Worm (Caenorhabditis elegans) whole organism, midembryonic: Measurements from ENCODE around the gene srh-171.
"Not testable (repeated sequence)": the region's sequence is repeated elsewhere in the genome, so short reads cannot be mapped to it uniquely, and the experiment has no call there.

ENCODE experiments used
- T22C8.4 ChIP-seq: fragments of 200-800 bp; sonication (Bioruptor generic); IDR thresholded peaks from 2 replicates; pipeline ENCODE4 v1.3.6; 2022; ENCODE audit warnings: missing genetic modification characterization, missing compliant biosample characterization
- cog-1 ChIP-seq: sonication (generic microtip); optimal IDR thresholded peaks from 2 replicates; lab custom pipeline; 2016; ENCODE audit warnings: missing genetic modification characterization, missing compliant biosample characterization
- flt-1 ChIP-seq: fragments of 200-800 bp; sonication (Bioruptor generic); IDR thresholded peaks from 2 replicates; pipeline ENCODE4 v1.3.6; 2022; ENCODE audit warnings: missing genetic modification characterization, missing compliant biosample characterization
- klf-2 ChIP-seq: fragments of 200-800 bp; sonication (Bioruptor generic); conservative IDR thresholded peaks from 2 replicates; pipeline ENCODE4 v1.3.6; 2022; ENCODE audit warnings: missing genetic modification reagents, missing genetic modification characterization, missing compliant biosample characterization
- med-1 ChIP-seq: sonication (generic microtip); optimal IDR thresholded peaks from 2 replicates; lab custom pipeline; 2017; ENCODE audit warnings: missing genetic modification characterization, mild to moderate bottlenecking, missing compliant biosample characterization, antibody characterized with exemption, missing genetic modification reagents; ENCODE audit not compliant: insufficient read depth
- ref-1 ChIP-seq: fragments of 200-800 bp; sonication (Bioruptor generic); conservative IDR thresholded peaks from 2 replicates; pipeline ENCODE4 v1.3.6; 2022; ENCODE audit warnings: missing genetic modification reagents, missing genetic modification characterization, missing compliant biosample characterization
- tab-1 ChIP-seq: fragments of 200-800 bp; sonication (Bioruptor generic); IDR thresholded peaks from 2 replicates; pipeline ENCODE4 v1.3.6; 2022; ENCODE audit warnings: missing genetic modification characterization, missing compliant biosample characterization
- ztf-23 ChIP-seq: fragments of 200-800 bp; sonication (Bioruptor generic); IDR thresholded peaks from 2 replicates; pipeline ENCODE4 v1.3.6; 2022; ENCODE audit warnings: missing genetic modification reagents, missing genetic modification characterization, missing compliant biosample characterization
- ztf-29 ChIP-seq: fragments of 200-800 bp; sonication (Bioruptor generic); IDR thresholded peaks from 2 replicates; pipeline ENCODE4 v1.3.6; 2022; ENCODE audit warnings: missing genetic modification reagents, missing genetic modification characterization, missing compliant biosample characterization

The srh-171 gene

DNA sequence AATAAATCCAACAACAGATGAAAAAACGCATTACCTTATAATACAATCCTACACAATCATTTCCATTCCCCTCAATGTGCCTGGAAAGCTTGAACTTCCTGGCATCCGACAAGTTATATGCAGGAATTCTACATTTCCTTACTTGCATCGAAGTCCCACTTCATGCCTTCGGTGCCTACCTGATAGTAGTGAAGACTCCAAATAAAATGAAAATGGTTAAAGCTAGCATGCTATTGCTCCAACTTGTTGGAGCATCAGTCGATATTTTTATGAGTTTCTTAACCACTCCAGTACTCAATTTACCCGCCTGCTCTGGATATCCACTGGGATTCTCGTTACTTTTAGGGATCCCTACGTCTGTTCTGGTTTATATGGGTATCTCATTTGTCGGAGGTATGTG, at the start of gene srh-171:
srh-171 (plus strand) TSS at position 75 of the 400 bp plus-strand sequence.
- TF ChIP-seq klf-2 (GFP tag; lab: Robert Waterston, UW) (no peak), ref-1 (GFP tag; lab: Robert Waterston, UW) (no peak), ztf-23 (GFP tag; lab: Robert Waterston, UW) (no peak), cog-1 (tag; lab: Kevin White, UChicago) (no peak), ztf-29 (GFP tag; lab: Robert Waterston, UW) (no peak), med-1 (GFP tag; lab: Kevin White, UChicago) (no peak), flt-1 (no peak), tab-1 (GFP tag; lab: Robert Waterston, UW) (no peak), T22C8.4 (GFP tag; lab: Robert Waterston, UW) (no peak)

DNA sequence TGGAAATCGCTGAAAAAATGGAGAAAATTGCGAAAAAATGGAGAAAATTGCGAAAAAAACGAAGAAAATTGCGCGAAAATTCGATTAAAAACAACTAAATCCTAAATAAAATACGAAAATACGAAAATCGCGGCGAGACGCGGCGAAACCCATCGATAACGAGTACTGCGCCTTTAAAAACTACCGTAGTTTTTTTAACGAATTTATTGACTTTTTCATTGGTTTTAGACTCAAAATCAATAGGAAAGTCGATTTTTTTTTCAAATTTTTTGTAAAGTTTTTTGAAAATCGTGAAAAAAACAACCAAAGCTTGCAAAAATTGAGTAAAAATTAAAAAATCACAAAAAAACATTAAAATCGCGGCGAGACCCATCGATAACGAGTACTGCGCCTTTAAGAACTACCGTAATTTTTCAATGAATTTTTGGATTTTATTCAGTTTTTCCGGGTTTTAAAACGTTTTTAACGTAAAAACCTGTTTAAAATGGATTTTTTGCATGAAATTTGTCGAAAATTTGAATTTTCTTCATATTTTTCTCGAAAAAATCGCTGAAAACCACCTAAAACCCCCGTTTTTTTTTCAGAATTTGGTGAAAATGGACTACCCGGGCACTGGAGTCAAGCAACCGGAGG, 49.4 kb upstream of the srh-171 start, which contains the start of the genes chk-2 and Y60A3A.19:
chk-2 (minus strand) TSS at position 51 of the 633 bp plus-strand sequence.
Y60A3A.19 (plus strand) TSS at position 583 of the 633 bp plus-strand sequence.
- TF ChIP-seq flt-1 (no peak), med-1 (GFP tag; lab: Kevin White, UChicago) (no peak), T22C8.4 (GFP tag; lab: Robert Waterston, UW) (no peak), ztf-29 (GFP tag; lab: Robert Waterston, UW) (no peak), klf-2 (GFP tag; lab: Robert Waterston, UW) (no peak), ztf-23 (GFP tag; lab: Robert Waterston, UW) (no peak)

DNA sequence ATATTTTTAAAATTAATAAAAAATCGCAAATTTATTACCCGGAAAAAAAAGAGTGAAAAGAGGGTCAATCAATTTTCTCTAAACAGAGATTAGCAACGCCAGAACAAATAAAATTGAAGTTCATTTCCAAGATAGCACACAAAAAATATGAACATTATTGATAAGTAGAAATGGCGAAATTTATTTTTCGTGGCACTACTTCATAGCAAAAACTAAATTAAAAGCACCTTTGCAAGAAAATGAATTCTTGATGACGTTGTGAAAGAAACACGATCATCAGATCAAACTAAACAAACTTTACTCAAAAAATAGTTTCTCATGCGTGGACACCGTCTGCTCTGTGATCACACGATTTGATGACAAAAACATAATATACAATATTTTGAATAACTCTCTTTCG, 42.9 kb upstream of the srh-171 start, which contains the start of gene Y60A3A.16:
Y60A3A.16 (minus strand) TSS at position 101 of the 400 bp plus-strand sequence.
- no peak for TF ChIP-seq ref-1 (GFP tag; lab: Robert Waterston, UW)
- no peak for TF ChIP-seq flt-1
- TF ChIP-seq tab-1 (GFP tag; lab: Robert Waterston, UW): no peak
- no peak for TF ChIP-seq klf-2 (GFP tag; lab: Robert Waterston, UW)
- TF ChIP-seq T22C8.4 (GFP tag; lab: Robert Waterston, UW): no peak
- no peak for TF ChIP-seq cog-1 (tag; lab: Kevin White, UChicago)
- TF ChIP-seq ztf-23 (GFP tag; lab: Robert Waterston, UW): no peak
- TF ChIP-seq ztf-29 (GFP tag; lab: Robert Waterston, UW): no peak
- no peak for TF ChIP-seq med-1 (GFP tag; lab: Kevin White, UChicago)

DNA sequence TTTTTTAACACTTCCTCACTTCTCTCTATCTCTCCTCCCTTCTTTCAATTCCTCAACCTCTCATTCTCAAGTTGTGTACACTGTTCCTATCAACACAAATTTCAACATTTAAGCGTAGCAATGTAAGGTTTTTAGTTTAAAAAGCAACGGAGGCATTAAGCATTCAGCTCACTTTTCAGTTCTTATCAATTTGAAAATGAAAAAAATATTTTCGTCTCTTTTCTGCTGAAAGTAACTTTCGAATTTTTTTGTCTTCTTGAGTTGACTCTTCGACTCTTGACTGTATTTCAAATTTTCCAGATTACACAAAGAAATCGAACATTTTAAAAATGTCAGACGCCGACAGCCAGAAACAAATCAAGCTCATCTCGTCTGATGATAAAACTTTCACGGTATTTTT, 41.6 kb upstream of the srh-171 start, which contains the start of gene skr-4:
skr-4 (plus strand) TSS at position 301 of the 400 bp plus-strand sequence.
- TF ChIP-seq ztf-29 (GFP tag; lab: Robert Waterston, UW) (no peak), T22C8.4 (GFP tag; lab: Robert Waterston, UW) (no peak), cog-1 (tag; lab: Kevin White, UChicago) (no peak), klf-2 (GFP tag; lab: Robert Waterston, UW) (no peak), tab-1 (GFP tag; lab: Robert Waterston, UW) (no peak), flt-1 (no peak), ztf-23 (GFP tag; lab: Robert Waterston, UW) (no peak), med-1 (GFP tag; lab: Kevin White, UChicago) (no peak), ref-1 (GFP tag; lab: Robert Waterston, UW) (no peak)

DNA sequence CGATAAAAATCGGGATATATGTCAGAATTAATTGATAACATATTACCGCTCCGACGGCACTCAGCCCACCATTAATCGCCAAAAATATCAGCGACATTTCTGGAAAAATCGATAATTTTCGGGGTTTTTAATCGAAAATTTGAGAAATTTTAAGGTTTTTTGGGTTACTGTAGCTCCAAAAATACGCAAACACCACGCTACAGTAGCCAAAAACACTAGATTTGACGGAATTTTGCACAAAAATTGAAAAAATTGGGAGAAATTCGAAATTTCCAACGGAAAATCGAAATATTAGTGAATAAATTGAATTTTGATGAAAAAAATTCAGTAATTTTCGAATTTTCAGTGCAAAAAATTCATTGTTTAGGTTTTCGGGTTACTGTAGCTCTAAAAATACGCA, 31.3 kb upstream of the srh-171 start, which contains the start of gene algn-7:
algn-7 (minus strand) TSS at position 101 of the 400 bp plus-strand sequence.
- no peak for TF ChIP-seq tab-1 (GFP tag; lab: Robert Waterston, UW)
- no peak for TF ChIP-seq ztf-29 (GFP tag; lab: Robert Waterston, UW)
- no peak for TF ChIP-seq ztf-23 (GFP tag; lab: Robert Waterston, UW)
- TF ChIP-seq med-1 (GFP tag; lab: Kevin White, UChicago): no peak
- TF ChIP-seq T22C8.4 (GFP tag; lab: Robert Waterston, UW): no peak
- TF ChIP-seq flt-1: no peak
- no peak for TF ChIP-seq klf-2 (GFP tag; lab: Robert Waterston, UW)
- TF ChIP-seq ref-1 (GFP tag; lab: Robert Waterston, UW): no peak
- TF ChIP-seq cog-1 (tag; lab: Kevin White, UChicago): no peak

DNA sequence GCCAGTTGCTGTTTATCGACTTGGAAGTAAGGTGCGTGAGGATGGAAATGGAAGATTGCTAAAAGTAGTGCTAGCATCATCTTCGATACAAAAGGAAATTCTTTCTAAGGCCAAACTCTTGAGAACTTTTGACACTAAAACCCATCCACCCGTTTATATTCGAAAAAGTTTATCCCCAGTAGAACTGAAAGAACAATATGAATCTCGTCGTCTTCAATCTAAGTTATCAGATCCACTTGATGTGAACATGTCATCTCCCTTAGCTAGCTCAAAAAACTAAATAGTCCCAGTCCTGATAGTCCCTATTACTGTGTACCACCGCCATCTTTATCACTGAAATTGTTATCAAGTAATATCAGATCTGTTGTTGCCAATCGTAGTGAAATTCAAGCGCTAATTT, 28.6 kb upstream of the srh-171 start:
- TF ChIP-seq ref-1 (GFP tag; lab: Robert Waterston, UW) (no peak), tab-1 (GFP tag; lab: Robert Waterston, UW) (no peak), T22C8.4 (GFP tag; lab: Robert Waterston, UW) (no peak), med-1 (GFP tag; lab: Kevin White, UChicago) (no peak), cog-1 (tag; lab: Kevin White, UChicago) (no peak), ztf-23 (GFP tag; lab: Robert Waterston, UW) (no peak), flt-1 (no peak), ztf-29 (GFP tag; lab: Robert Waterston, UW) (no peak), klf-2 (GFP tag; lab: Robert Waterston, UW) (no peak)

DNA sequence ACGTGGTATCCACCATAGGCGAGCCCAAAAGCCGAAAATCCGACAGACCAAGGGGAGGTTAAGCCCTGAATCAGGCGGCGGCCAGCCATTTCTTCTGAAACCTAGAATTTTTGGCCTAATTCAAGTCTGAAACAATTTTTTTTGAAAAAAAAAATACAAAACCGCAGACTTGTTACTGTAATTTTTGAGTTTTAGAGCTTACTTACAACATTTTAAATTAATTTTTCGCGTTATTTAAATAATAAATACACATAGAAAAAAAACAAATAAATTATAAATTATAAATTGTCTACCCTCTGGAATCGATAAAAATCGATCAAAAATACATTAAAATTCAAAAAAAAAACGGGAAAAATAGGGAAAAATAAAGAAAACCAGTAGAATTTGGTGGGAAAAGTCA, 19.0 kb upstream of the srh-171 start, which contains the start of gene dhs-24:
dhs-24 (minus strand) TSS at position 101 of the 400 bp plus-strand sequence.
- TF ChIP-seq klf-2 (GFP tag; lab: Robert Waterston, UW): no peak
- TF ChIP-seq T22C8.4 (GFP tag; lab: Robert Waterston, UW): no peak
- no peak for TF ChIP-seq cog-1 (tag; lab: Kevin White, UChicago)
- TF ChIP-seq med-1 (GFP tag; lab: Kevin White, UChicago): no peak

DNA sequence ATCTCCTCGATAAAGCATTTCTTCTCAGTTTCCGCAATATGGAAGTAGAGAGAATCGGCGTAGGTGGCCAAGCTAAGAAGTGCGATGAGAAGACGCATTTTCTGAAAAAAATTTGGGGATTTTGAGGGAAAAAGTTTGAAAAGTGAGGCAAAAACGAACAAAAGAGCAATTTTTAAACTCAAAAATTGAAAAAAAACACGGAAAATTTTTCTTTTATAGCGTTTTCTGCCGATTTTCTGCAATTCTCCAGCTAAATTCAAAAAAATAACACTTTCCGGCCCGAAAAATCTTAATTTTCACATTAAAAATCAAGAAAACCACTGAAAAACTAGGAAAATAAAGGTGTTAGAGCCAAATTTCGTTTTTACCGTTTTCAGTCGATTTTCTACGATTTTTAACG, 16.5 kb upstream of the srh-171 start, which contains the start of gene tmed-4:
tmed-4 (minus strand) TSS at position 101 of the 400 bp plus-strand sequence.
- not testable (repeated sequence) for TF ChIP-seq flt-1; klf-2 (GFP tag; lab: Robert Waterston, UW); ref-1 (GFP tag; lab: Robert Waterston, UW)

DNA sequence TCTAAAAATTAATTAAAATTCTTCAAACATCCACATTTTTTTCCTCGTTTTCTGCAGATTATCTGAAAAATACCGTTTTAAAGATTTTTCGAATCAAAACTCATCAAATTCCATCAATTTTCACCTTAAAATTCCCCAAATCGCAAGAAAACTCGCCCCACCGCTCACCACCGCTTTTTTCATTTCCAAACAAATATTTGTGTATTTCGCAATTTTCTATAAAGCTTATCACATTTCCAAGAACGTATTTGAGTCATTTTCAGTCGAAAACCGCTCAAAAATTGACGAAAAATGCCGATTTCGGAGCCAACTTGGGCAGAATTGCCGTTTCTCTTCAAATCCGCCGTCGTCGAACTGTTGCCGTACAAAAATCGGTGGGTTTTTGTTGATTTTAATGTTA, 15.8 kb upstream of the srh-171 start, which contains the start of gene Y60A3A.8:
Y60A3A.8 (plus strand) TSS at position 258 of the 400 bp plus-strand sequence.
- not testable (repeated sequence) for TF ChIP-seq ref-1, tab-1, ztf-23 (GFP tag; lab: Robert Waterston, UW)
